Worm (Caenorhabditis elegans): Measurements from ENCODE around the gene T15B12.2.
A peak's percentile ranks its signal among the peaks of the same experiment; 100 is the strongest.

T15B12.2 gene

DNA sequence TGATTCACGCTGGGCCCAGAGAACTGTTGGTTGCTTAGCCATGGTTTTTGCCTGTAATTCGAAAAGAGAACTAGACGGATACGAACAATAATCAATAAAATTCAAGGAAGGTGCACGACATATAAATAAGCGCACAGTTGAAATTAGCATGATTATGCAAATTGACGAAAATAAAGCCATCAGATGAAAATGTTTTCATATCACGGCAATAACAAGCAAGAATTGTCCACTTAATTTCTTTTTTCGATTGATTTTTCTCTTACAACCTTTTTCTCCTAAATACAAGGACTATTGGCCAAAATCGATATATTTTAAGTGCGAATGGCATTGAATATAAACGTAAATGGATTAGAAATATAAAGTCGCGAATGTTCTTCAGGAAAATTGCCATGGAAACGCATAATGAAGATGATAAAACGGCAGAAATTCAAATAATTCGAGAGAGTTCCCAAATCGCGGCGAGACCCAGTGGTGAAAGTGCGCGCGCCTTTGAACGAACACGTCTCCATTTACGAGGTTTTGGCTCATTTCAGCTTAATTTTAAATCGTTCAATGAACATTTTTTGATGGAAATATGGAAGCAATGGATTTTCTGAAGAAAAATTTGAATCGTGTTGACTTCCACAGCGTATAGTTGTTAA is 26.9 kb downstream of the T15B12.2 start, which contains the start of the genes daf-41 and toc-1 (continued):
- no peak for TF ChIP-seq grh-1 (GFP tag; IDR thresholded peaks at IDR 0.05)
- peak; percentile 11 for TF ChIP-seq rnt-1 (tag; optimal IDR thresholded peaks at IDR 0.05)
- peak in 1 of 2 experiments; percentile 24 for TF ChIP-seq mdl-1 (tag; optimal IDR thresholded peaks at IDR 0.05)
- no peak for TF ChIP-seq fkh-4 (tag; optimal IDR thresholded peaks at IDR 0.05; ENCODE audit: borderline replicate concordance)
- TF ChIP-seq pax-3 (tag; optimal IDR thresholded peaks at IDR 0.05) = no peak
- no peak for TF ChIP-seq nhr-11 (tag; optimal IDR thresholded peaks at IDR 0.05)
- TF ChIP-seq ets-5 (GFP tag; IDR thresholded peaks at IDR 0.05) = no peak
- no peak for TF ChIP-seq mef-2 (tag; optimal IDR thresholded peaks at IDR 0.05)
- no peak for TF ChIP-seq hlh-17 (GFP tag; optimal IDR thresholded peaks at IDR 0.05; ENCODE audit: borderline replicate concordance)
- TF ChIP-seq mep-1 (tag; optimal IDR thresholded peaks at IDR 0.05) = peak; percentile 82
- peak; percentile 69 to 73 for TF ChIP-seq lsy-2 (tag; optimal IDR thresholded peaks at IDR 0.05)
- peak; percentile 72 for TF ChIP-seq blmp-1 (tag; optimal IDR thresholded peaks at IDR 0.05)
- no peak for TF ChIP-seq zip-4 (GFP tag; optimal IDR thresholded peaks at IDR 0.05)
- TF ChIP-seq mab-9 (GFP tag; IDR thresholded peaks at IDR 0.05) = no peak
- TF ChIP-seq nhr-71 (tag; optimal IDR thresholded peaks at IDR 0.05) = peak; percentile 59
- TF ChIP-seq efl-3 (GFP tag; optimal IDR thresholded peaks at IDR 0.05) = no peak
- TF ChIP-seq nhr-12 (tag; optimal IDR thresholded peaks at IDR 0.05) = no peak
- peak; percentile 81 for TF ChIP-seq fkh-8 (tag; optimal IDR thresholded peaks at IDR 0.05)
- peak; percentile 48 for TF ChIP-seq lin-13 (GFP tag; optimal IDR thresholded peaks at IDR 0.05)
- no peak for TF ChIP-seq hlh-4 (tag; optimal IDR thresholded peaks at IDR 0.05)
- TF ChIP-seq efl-1 (optimal IDR thresholded peaks at IDR 0.05) = peak; percentile 50 to 68
- peak; percentile 68 to 91 for TF ChIP-seq efl-1 (GFP tag; optimal IDR thresholded peaks at IDR 0.05 in 1 of 2)
- TF ChIP-seq ceh-63 (GFP tag; optimal IDR thresholded peaks at IDR 0.05) = no peak
- TF ChIP-seq egl-13 (tag; optimal IDR thresholded peaks at IDR 0.05) = no peak
- no peak for TF ChIP-seq zag-1 (tag; optimal IDR thresholded peaks at IDR 0.05)
- TF ChIP-seq nhr-237 (tag; optimal IDR thresholded peaks at IDR 0.05) = no peak
- TF ChIP-seq aly-2 (tag; optimal IDR thresholded peaks at IDR 0.05) = no peak
- TF ChIP-seq fkh-10 (GFP tag; optimal IDR thresholded peaks at IDR 0.05) = no peak
- TF ChIP-seq isw-1 (GFP tag; IDR thresholded peaks at IDR 0.05) = peak; percentile 18; the same call in 1 of the 2 replicates
- no peak for TF ChIP-seq irx-1 (tag; optimal IDR thresholded peaks at IDR 0.05)
- TF ChIP-seq lin-14 (GFP tag; optimal IDR thresholded peaks at IDR 0.05) = peak; percentile 65
- TF ChIP-seq snpc-4 (tag; optimal IDR thresholded peaks at IDR 0.05) = no peak
- TF ChIP-seq sup-37 (GFP tag; optimal IDR thresholded peaks at IDR 0.05) = no peak
- peak; percentile 72 to 77 for TF ChIP-seq lin-35 (GFP tag; optimal IDR thresholded peaks at IDR 0.05)
- TF ChIP-seq unc-98 (GFP tag; IDR thresholded peaks at IDR 0.05) = no peak
- no peak for TF ChIP-seq lir-3 (tag; optimal IDR thresholded peaks at IDR 0.05; ENCODE audit: poor library complexity)
- TF ChIP-seq ceh-90 (tag; optimal IDR thresholded peaks at IDR 0.05) = peak; percentile 18
- no peak for TF ChIP-seq ceh-88 (GFP tag; IDR thresholded peaks at IDR 0.05)
- peak; percentile 31 for TF ChIP-seq nhr-20 (tag; optimal IDR thresholded peaks at IDR 0.05)
- peak; percentile 16 for TF ChIP-seq ceh-8 (GFP tag; optimal IDR thresholded peaks at IDR 0.05)
- peak; percentile 57 for TF ChIP-seq C16A3.4 (tag; optimal IDR thresholded peaks at IDR 0.05)
- TF ChIP-seq fos-1 (tag; optimal IDR thresholded peaks at IDR 0.05) = peak; percentile 20
- no peak for TF ChIP-seq nhr-85 (tag)
- no peak for TF ChIP-seq lin-39 (tag; optimal IDR thresholded peaks at IDR 0.05)
- no peak for TF ChIP-seq ztf-11 (tag; optimal IDR thresholded peaks at IDR 0.05)
- TF ChIP-seq vab-15 (tag; optimal IDR thresholded peaks at IDR 0.05) = no peak
- peak in 1 of 6 experiments; percentile 20 for TF ChIP-seq elt-3 (tag; optimal IDR thresholded peaks at IDR 0.05)
- no peak for TF ChIP-seq sox-4 (tag; optimal IDR thresholded peaks at IDR 0.05)
